Fruit fly (Drosophila melanogaster): ENCODE measurements around the gene primo-1.

The primo-1 gene

DNA sequence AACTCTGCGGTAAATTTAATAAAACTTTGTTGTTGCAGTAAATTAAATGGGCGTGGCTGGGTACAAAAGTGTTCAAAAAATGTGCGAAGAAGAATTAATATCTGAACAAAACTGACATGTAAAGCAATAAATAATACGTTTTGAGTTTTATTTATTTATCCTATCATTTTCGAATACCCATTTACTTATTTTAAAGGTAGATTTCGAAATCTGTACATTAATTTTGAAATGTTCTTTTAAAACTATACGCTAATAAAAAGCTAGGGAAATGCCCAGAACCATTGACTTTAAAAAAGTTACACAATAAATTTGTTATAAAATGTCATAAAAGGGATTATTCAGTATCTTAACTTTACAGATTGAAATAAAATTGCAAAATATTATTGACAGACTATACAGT, at the start of gene primo-1, which contains the start of gene primo-2:
TSS of gene primo-1 (minus strand) at position 101 of the 400 bp plus-strand sequence.
TSS of gene primo-2 (minus strand) at position 101 of the 400 bp plus-strand sequence.
- TF ChIP-seq acj6 (GFP tag; optimal IDR thresholded peaks at IDR 0.05) (no peak), Lpt (GFP tag; optimal IDR thresholded peaks at IDR 0.05) (no peak), CG31627 (GFP tag; optimal IDR thresholded peaks at IDR 0.05) (no peak), CG10631 (GFP tag; optimal IDR thresholded peaks at IDR 0.05) (no peak), dac (GFP tag; optimal IDR thresholded peaks at IDR 0.05) (no peak), CG6854 (GFP tag; optimal IDR thresholded peaks at IDR 0.05) (no peak), CG6276 (GFP tag; optimal IDR thresholded peaks at IDR 0.05) (no peak), net (GFP tag; optimal IDR thresholded peaks at IDR 0.05) (no peak), CG6163 (GFP tag; IDR thresholded peaks at IDR 0.05) (no peak), svp (GFP tag) (no peak), Eip75B (GFP tag; optimal IDR thresholded peaks at IDR 0.05) (no peak), eg (GFP tag; IDR thresholded peaks at IDR 0.05) (no peak)

dm6 chr3R:13746066-13746673, 34.5 kb upstream of the primo-1 start:
- TF ChIP-seq achi (GFP tag; optimal IDR thresholded peaks at IDR 0.05) (no peak), Hr38 (GFP tag; optimal IDR thresholded peaks at IDR 0.05) (no peak), Sox102F (GFP tag; optimal IDR thresholded peaks at IDR 0.05) (no peak), CG8119 (GFP tag; IDR thresholded peaks at IDR 0.05) (no peak)

dm6 chr3R:13735304-13735898, 23.8 kb upstream of the primo-1 start:
- no peak for TF ChIP-seq CG6808 (GFP tag; optimal IDR thresholded peaks at IDR 0.05)
- no peak for TF ChIP-seq Eip75B (GFP tag; optimal IDR thresholded peaks at IDR 0.05)
- no peak for TF ChIP-seq Sox102F (GFP tag; optimal IDR thresholded peaks at IDR 0.05)
- no peak for TF ChIP-seq Met (GFP tag; optimal IDR thresholded peaks at IDR 0.05)
- peak; percentile 35 for TF ChIP-seq svp (GFP tag)
- TF ChIP-seq CG3032 (tag; optimal IDR thresholded peaks at IDR 0.05) = no peak
- TF ChIP-seq CG34406 (GFP tag; optimal IDR thresholded peaks at IDR 0.05) = no peak
- no peak for TF ChIP-seq Hr38 (GFP tag; optimal IDR thresholded peaks at IDR 0.05)
- no peak for TF ChIP-seq CG6792 (GFP tag; optimal IDR thresholded peaks at IDR 0.05)

DNA sequence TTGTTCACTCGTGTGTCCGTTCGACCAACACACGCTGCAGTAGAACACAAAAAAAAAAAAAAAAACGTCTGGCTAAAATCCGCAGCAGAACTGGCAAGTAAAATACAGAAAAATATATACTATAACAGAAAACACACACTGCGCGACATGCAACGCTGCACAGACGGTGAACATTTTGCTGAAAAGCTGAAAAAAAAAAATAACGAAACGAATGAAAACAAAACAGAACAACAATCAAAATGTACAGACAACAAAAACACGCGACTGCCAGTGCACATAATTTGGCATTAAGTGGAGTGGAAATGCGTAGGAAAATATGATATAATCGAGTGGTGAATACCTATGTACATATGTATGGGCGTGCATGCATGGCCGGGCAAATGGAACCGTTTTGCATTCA, 18.4 kb upstream of the primo-1 start:
- no peak for TF ChIP-seq Ets96B (tag; optimal IDR thresholded peaks at IDR 0.05)
- peak; percentile 29; the same call in 1 of the 3 replicates for TF ChIP-seq eg (GFP tag; IDR thresholded peaks at IDR 0.05)
- TF ChIP-seq CG4318 (GFP tag; optimal IDR thresholded peaks at IDR 0.05) = no peak
- TF ChIP-seq CG6792 (GFP tag; optimal IDR thresholded peaks at IDR 0.05) = no peak
- no peak for TF ChIP-seq topi (GFP tag; optimal IDR thresholded peaks at IDR 0.05)
- no peak for TF ChIP-seq Gug (GFP tag; IDR thresholded peaks at IDR 0.05)
- no peak for TF ChIP-seq CG8632 (GFP tag; optimal IDR thresholded peaks at IDR 0.05)
- TF ChIP-seq ss (GFP tag; optimal IDR thresholded peaks at IDR 0.05) = peak in 1 of 2 experiments; percentile 3
- no peak for TF ChIP-seq CG34406 (GFP tag; optimal IDR thresholded peaks at IDR 0.05)
- no peak for TF ChIP-seq Hr38 (GFP tag; optimal IDR thresholded peaks at IDR 0.05)
- no peak for TF ChIP-seq fd85E (GFP tag; optimal IDR thresholded peaks at IDR 0.05)
- 0 out of 3 replicates have a peak, but pooled peaks have one; percentile 22 for TF ChIP-seq CG6163 (GFP tag; IDR thresholded peaks at IDR 0.05)
- TF ChIP-seq esn (GFP tag; optimal IDR thresholded peaks at IDR 0.05) = no peak

DNA sequence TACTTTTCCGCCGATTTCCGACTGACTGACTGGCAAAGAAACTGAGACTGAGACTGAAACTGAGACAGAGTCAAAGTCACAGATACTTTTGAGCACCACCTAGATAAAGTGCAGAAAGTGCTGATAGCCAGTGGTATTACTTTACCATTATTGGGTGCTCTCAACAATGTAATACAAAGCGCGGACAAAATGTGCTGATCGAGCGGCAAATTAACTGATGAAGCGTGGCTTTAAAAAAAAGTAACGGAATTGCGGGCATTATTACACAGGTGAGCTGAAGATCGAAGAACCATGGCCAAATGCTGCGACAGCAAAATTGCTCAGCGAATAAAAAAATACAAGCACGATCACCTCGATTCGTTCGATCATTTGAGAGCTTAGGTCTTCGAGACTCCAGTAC, 17.3 kb upstream of the primo-1 start:
- TF ChIP-seq CG3919 (GFP tag; optimal IDR thresholded peaks at IDR 0.05) = no peak
- no peak for TF ChIP-seq CG32006 (GFP tag; optimal IDR thresholded peaks at IDR 0.05)

- TF ChIP-seq CG10669 (GFP tag; optimal IDR thresholded peaks at IDR 0.05) = no peak
- peak; percentile 35 for TF ChIP-seq Hr4 (GFP tag; optimal IDR thresholded peaks at IDR 0.05)
- no peak for TF ChIP-seq Blimp-1 (GFP tag; optimal IDR thresholded peaks at IDR 0.05)
- TF ChIP-seq svp (GFP tag) = peak; percentile 62
- no peak for TF ChIP-seq Sox14 (GFP tag; optimal IDR thresholded peaks at IDR 0.05)
- TF ChIP-seq CG32006 (GFP tag; optimal IDR thresholded peaks at IDR 0.05) = peak; percentile 50
- no peak for TF ChIP-seq Eip93F (GFP tag; optimal IDR thresholded peaks at IDR 0.05)
- no peak for TF ChIP-seq dac (GFP tag; optimal IDR thresholded peaks at IDR 0.05)
- no peak for TF ChIP-seq fd59A (GFP tag; optimal IDR thresholded peaks at IDR 0.05)
- TF ChIP-seq CG11762 (GFP tag; optimal IDR thresholded peaks at IDR 0.05; ENCODE audit: insufficient read depth) = no peak
- no peak for TF ChIP-seq CG3032 (tag; optimal IDR thresholded peaks at IDR 0.05)
- TF ChIP-seq acj6 (GFP tag; optimal IDR thresholded peaks at IDR 0.05) = no peak
- peak; percentile 1 for TF ChIP-seq CG34406 (GFP tag; optimal IDR thresholded peaks at IDR 0.05)
- TF ChIP-seq pdm3 (GFP tag; optimal IDR thresholded peaks at IDR 0.05) = peak; percentile 18
- no peak for TF ChIP-seq CG9139 (GFP tag; optimal IDR thresholded peaks at IDR 0.05)
- TF ChIP-seq OdsH (GFP tag; optimal IDR thresholded peaks at IDR 0.05) = peak; percentile 26
Measured at dm6 chr3R:13726795-13727194, 15.2 kb upstream of the primo-1 start.
